Worm (Caenorhabditis elegans) whole organism, young adult: ENCODE data around the gene cox-17.

Experiments
- B0019.2 ChIP-seq: fragments of 200-800 bp; sonication (Bioruptor generic); conservative IDR thresholded peaks from 2 replicates; pipeline ENCODE4 v1.3.6; 2022; ENCODE audit warnings: missing genetic modification reagents, missing genetic modification characterization, missing compliant biosample characterization
- K12H6.12 ChIP-seq: fragments of 200-800 bp; sonication (Bioruptor generic); optimal IDR thresholded peaks from 2 replicates; lab custom pipeline; 2018; ENCODE audit warnings: mild to moderate bottlenecking, missing genetic modification characterization, missing compliant biosample characterization
- aptf-2 ChIP-seq: fragments of 200-800 bp; sonication (Bioruptor generic); conservative IDR thresholded peaks from 2 replicates; pipeline ENCODE4 v1.3.6; 2022; ENCODE audit warnings: missing genetic modification reagents, missing genetic modification characterization, missing compliant biosample characterization
- cebp-1 ChIP-seq, 2 experiments: fragments of 200-800 bp in 1 of 2; sonication (Bioruptor generic) in 1 of 2; sonication (generic microtip) in 1 of 2; IDR thresholded peaks in 1 of 2; optimal IDR thresholded peaks in 1 of 2; 2 replicates each; pipeline versions ENCODE4 v1.3.6 to Lab custom; 2017 to 2022; ENCODE audit warnings: missing compliant biosample characterization in 2 of 2, missing genetic modification characterization in 2 of 2, mild to moderate bottlenecking in 1 of 2, missing genetic modification reagents in 1 of 2, moderate library complexity in 1 of 2
- dpff-1 ChIP-seq: sonication (generic microtip); optimal IDR thresholded peaks from 2 replicates; lab custom pipeline; 2017; ENCODE audit warnings: mild to moderate bottlenecking, missing genetic modification characterization, missing compliant biosample characterization
- lin-54 ChIP-seq: fragments of 200-800 bp; sonication (Bioruptor generic); optimal IDR thresholded peaks from 2 replicates; lab custom pipeline; 2018; ENCODE audit warnings: mild to moderate bottlenecking, missing genetic modification characterization, missing compliant biosample characterization
- nhr-27 ChIP-seq: fragments of 200-800 bp; sonication (Bioruptor generic); optimal IDR thresholded peaks from 2 replicates; lab custom pipeline; 2018; ENCODE audit warnings: mild to moderate bottlenecking, missing genetic modification characterization, moderate library complexity, missing compliant biosample characterization

- TF ChIP-seq cebp-1 (GFP tag; IDR thresholded peaks at IDR 0.05; lab: Robert Waterston, UW), result no peak
- TF ChIP-seq cebp-1 (tag; optimal IDR thresholded peaks at IDR 0.05; lab: Kevin White, UChicago), result no peak
- no peak for TF ChIP-seq aptf-2 (GFP tag; lab: Robert Waterston, UW)
- no peak for TF ChIP-seq B0019.2 (GFP tag; lab: Robert Waterston, UW)
- TF ChIP-seq lin-54 (GFP tag; lab: Kevin White, UChicago), result no peak
- no peak for TF ChIP-seq K12H6.12 (tag; lab: Kevin White, UChicago)
- no peak for TF ChIP-seq nhr-27 (tag; lab: Kevin White, UChicago)
- no peak for TF ChIP-seq dpff-1 (tag; lab: Kevin White, UChicago)
Measured at ce11 chrIII:154168-154567, 36.6 kb upstream of the cox-17 start.
